Worm (Caenorhabditis elegans) whole organism, late embryonic: Measurements from ENCODE around the gene F19F10.14.
A peak's percentile ranks its signal among the peaks of the same experiment; 100 is the strongest.

Experiments
- F13H6.1 ChIP-seq: sonication (generic microtip); optimal IDR thresholded peaks from 2 replicates; lab custom pipeline; 2016; ENCODE audit warnings: missing genetic modification characterization, missing compliant biosample characterization
- K09A11.1 ChIP-seq: sonication (generic microtip); optimal IDR thresholded peaks from 2 replicates; lab custom pipeline; 2017; ENCODE audit warnings: antibody characterized with exemption, mild to moderate bottlenecking, missing genetic modification characterization, missing compliant biosample characterization; ENCODE audit not compliant: insufficient read depth
- Y22D7AL.16 ChIP-seq: sonication (generic microtip); optimal IDR thresholded peaks from 2 replicates; lab custom pipeline; 2016; ENCODE audit warnings: missing genetic modification characterization, missing compliant biosample characterization
- ama-1 ChIP-seq: fragments of 150-350 bp; optimal IDR thresholded peaks from 2 replicates; lab custom pipeline; 2014
- ceh-18 ChIP-seq: sonication (generic microtip); optimal IDR thresholded peaks from 2 replicates; lab custom pipeline; 2016; ENCODE audit warnings: missing genetic modification characterization, missing compliant biosample characterization
- ceh-19 ChIP-seq: fragments of 200-800 bp; sonication (Bioruptor generic); optimal IDR thresholded peaks from 2 replicates; lab custom pipeline; 2018; ENCODE audit warnings: mild to moderate bottlenecking, missing genetic modification characterization, missing compliant biosample characterization
- ceh-2 ChIP-seq: sonication (generic microtip); optimal IDR thresholded peaks from 2 replicates; lab custom pipeline; 2016; ENCODE audit warnings: missing genotype, missing genetic modification characterization, missing compliant biosample characterization
- ceh-22 ChIP-seq: sonication (generic microtip); optimal IDR thresholded peaks from 2 replicates; lab custom pipeline; 2017; ENCODE audit warnings: missing biosample characterization, missing genetic modification characterization
- ceh-24 ChIP-seq: sonication (generic microtip); optimal IDR thresholded peaks from 2 replicates; lab custom pipeline; 2016; ENCODE audit warnings: mild to moderate bottlenecking, missing genetic modification characterization, missing compliant biosample characterization
- ceh-45 ChIP-seq: fragments of 200-800 bp; sonication (Bioruptor generic); IDR thresholded peaks from 2 replicates; pipeline ENCODE4 v1.3.6; 2022; ENCODE audit warnings: missing genetic modification reagents, missing genetic modification characterization, missing compliant biosample characterization
- ceh-48 ChIP-seq: sonication (generic microtip); optimal IDR thresholded peaks from 2 replicates; lab custom pipeline; 2016; ENCODE audit warnings: missing genetic modification characterization, inconsistent platforms, missing compliant biosample characterization
- ceh-6 ChIP-seq: fragments of 200-800 bp; sonication (Bioruptor generic); optimal IDR thresholded peaks from 2 replicates; lab custom pipeline; 2018; ENCODE audit warnings: mild to moderate bottlenecking, missing genetic modification characterization, missing compliant biosample characterization
- che-1 ChIP-seq: sonication (generic microtip); optimal IDR thresholded peaks from 2 replicates; lab custom pipeline; 2016; ENCODE audit warnings: mild to moderate bottlenecking, missing genetic modification characterization, missing compliant biosample characterization
- dmd-4 ChIP-seq: sonication (generic microtip); optimal IDR thresholded peaks from 2 replicates; lab custom pipeline; 2016; ENCODE audit warnings: borderline replicate concordance, missing genetic modification characterization, missing compliant biosample characterization
- dve-1 ChIP-seq: sonication (generic microtip); optimal IDR thresholded peaks from 2 replicates; lab custom pipeline; 2017; ENCODE audit warnings: antibody characterized with exemption, mild to moderate bottlenecking, missing genetic modification characterization, missing compliant biosample characterization
- elt-2 ChIP-seq: sonication (generic microtip); optimal IDR thresholded peaks from 2 replicates; lab custom pipeline; 2016; ENCODE audit warnings: missing genetic modification reagents, missing genetic modification characterization, missing compliant biosample characterization
- elt-4 ChIP-seq: sonication (generic microtip); optimal IDR thresholded peaks from 2 replicates; lab custom pipeline; 2016; ENCODE audit warnings: missing genetic modification characterization, missing compliant biosample characterization
- fkh-10 ChIP-seq: fragments of 150-350 bp; optimal IDR thresholded peaks from 2 replicates; lab custom pipeline; 2014; ENCODE audit warnings: missing biosample characterization, missing genetic modification reagents, missing genetic modification characterization
- fkh-6 ChIP-seq: sonication (generic microtip); optimal IDR thresholded peaks from 2 replicates; lab custom pipeline; 2016; ENCODE audit warnings: missing genetic modification characterization, missing compliant biosample characterization
- hlh-30 ChIP-seq: sonication (generic microtip); optimal IDR thresholded peaks from 2 replicates; lab custom pipeline; 2017; ENCODE audit warnings: antibody characterized with exemption, missing genetic modification characterization, missing compliant biosample characterization; ENCODE audit not compliant: insufficient read depth
- hlh-8 ChIP-seq: sonication (generic microtip); optimal IDR thresholded peaks from 2 replicates; lab custom pipeline; 2016; ENCODE audit warnings: missing genotype, missing genetic modification characterization, missing compliant biosample characterization
- lim-6 ChIP-seq: sonication (generic microtip); optimal IDR thresholded peaks from 2 replicates; lab custom pipeline; 2016; ENCODE audit warnings: missing genetic modification characterization, missing compliant biosample characterization
- madf-2 ChIP-seq: sonication (generic microtip); optimal IDR thresholded peaks from 2 replicates; lab custom pipeline; 2017; ENCODE audit warnings: missing genetic modification characterization, missing compliant biosample characterization
- mec-3 ChIP-seq: sonication (generic microtip); optimal IDR thresholded peaks from 2 replicates; lab custom pipeline; 2016; ENCODE audit warnings: borderline replicate concordance, missing genetic modification characterization, missing compliant biosample characterization
- nfya-1 ChIP-seq: sonication (generic microtip); optimal IDR thresholded peaks from 2 replicates; lab custom pipeline; 2017; ENCODE audit warnings: missing genetic modification characterization, mild to moderate bottlenecking, missing compliant biosample characterization, antibody characterized with exemption, moderate library complexity
- nhr-232 ChIP-seq: sonication (generic microtip); optimal IDR thresholded peaks from 2 replicates; lab custom pipeline; 2016; ENCODE audit warnings: missing genetic modification characterization, missing compliant biosample characterization
- npax-4 ChIP-seq: sonication (generic microtip); optimal IDR thresholded peaks from 2 replicates; lab custom pipeline; 2016; ENCODE audit warnings: missing genetic modification characterization, missing compliant biosample characterization
- pha-2 ChIP-seq: sonication (generic microtip); optimal IDR thresholded peaks from 2 replicates; lab custom pipeline; 2017; ENCODE audit warnings: mild to moderate bottlenecking, missing genetic modification characterization, missing compliant biosample characterization
- pha-4 ChIP-seq: fragments of 150-350 bp; optimal IDR thresholded peaks from 2 replicates; lab custom pipeline; 2018; ENCODE audit warnings: missing biosample characterization, missing genetic modification reagents, missing genetic modification characterization
- pqm-1 ChIP-seq: sonication (generic microtip); optimal IDR thresholded peaks from 2 replicates; lab custom pipeline; 2016; ENCODE audit warnings: missing genetic modification characterization, missing compliant biosample characterization
- ref-2 ChIP-seq: sonication (generic microtip); optimal IDR thresholded peaks from 2 replicates; lab custom pipeline; 2016; ENCODE audit warnings: missing genetic modification characterization, missing compliant biosample characterization
- rnt-1 ChIP-seq: sonication (generic microtip); optimal IDR thresholded peaks from 2 replicates; lab custom pipeline; 2016; ENCODE audit warnings: missing genetic modification characterization, missing compliant biosample characterization
- sdc-2 ChIP-seq: sonication (generic microtip); optimal IDR thresholded peaks from 2 replicates; lab custom pipeline; 2016; ENCODE audit warnings: missing genotype, missing genetic modification characterization, missing compliant biosample characterization
- sox-2 ChIP-seq: fragments of 200-800 bp; sonication (Bioruptor generic); IDR thresholded peaks from 2 replicates; pipeline ENCODE4 v1.3.6; 2022; ENCODE audit warnings: missing genetic modification reagents, missing genetic modification characterization, missing compliant biosample characterization
- sox-4 ChIP-seq: sonication (generic microtip); optimal IDR thresholded peaks from 2 replicates; lab custom pipeline; 2017; ENCODE audit warnings: mild to moderate bottlenecking, missing genetic modification characterization, inconsistent platforms, missing compliant biosample characterization
- tbx-2 ChIP-seq: sonication (generic microtip); optimal IDR thresholded peaks from 2 replicates; lab custom pipeline; 2016; ENCODE audit warnings: missing genetic modification characterization, missing compliant biosample characterization
- unc-3 ChIP-seq, 2 experiments: fragments of 200-800 bp in 1 of 2; sonication (Bioruptor generic) in 1 of 2; sonication (generic microtip) in 1 of 2; conservative IDR thresholded peaks in 1 of 2; optimal IDR thresholded peaks in 1 of 2; 2 replicates each; pipeline versions ENCODE4 v1.3.6 to Lab custom; 2016 to 2022; ENCODE audit warnings: missing compliant biosample characterization in 2 of 2, missing genetic modification characterization in 2 of 2, missing genetic modification reagents in 1 of 2
- unc-86 ChIP-seq: sonication (generic microtip); optimal IDR thresholded peaks from 2 replicates; lab custom pipeline; 2016; ENCODE audit warnings: missing genetic modification characterization, missing compliant biosample characterization
- ztf-16 ChIP-seq: sonication (generic microtip); optimal IDR thresholded peaks from 2 replicates; lab custom pipeline; 2017; ENCODE audit warnings: missing genetic modification characterization, missing compliant biosample characterization

F19F10.14 gene

ce11 chrV:7548017-7548416 is 22.8 kb downstream of the F19F10.14 start:
- TF ChIP-seq ref-2 (tag; lab: Kevin White, UChicago) = no peak
- peak; percentile 72 for TF ChIP-seq elt-2 (tag; lab: Kevin White, UChicago)
- TF ChIP-seq hlh-30 (tag; lab: Kevin White, UChicago) = no peak
- TF ChIP-seq sox-2 (GFP tag; lab: Robert Waterston, UW) = no peak
- no peak for TF ChIP-seq dmd-4 (tag; lab: Kevin White, UChicago)

- TF ChIP-seq ceh-45 (GFP tag; lab: Robert Waterston, UW) = no peak
- TF ChIP-seq lim-6 (tag; lab: Kevin White, UChicago) = no peak
- TF ChIP-seq ceh-6 (GFP tag; lab: Kevin White, UChicago) = no peak
- TF ChIP-seq elt-4 = no peak
- no peak for TF ChIP-seq ceh-2 (tag; lab: Kevin White, UChicago)
- TF ChIP-seq sox-4 (tag; lab: Kevin White, UChicago) = no peak
- TF ChIP-seq nfya-1 = no peak
- no peak for TF ChIP-seq K09A11.1 (tag; lab: Kevin White, UChicago)
- no peak for TF ChIP-seq fkh-10
- no peak for TF ChIP-seq fkh-6 (tag; lab: Kevin White, UChicago)
- TF ChIP-seq nhr-232 = no peak
- no peak for TF ChIP-seq madf-2 (tag; lab: Kevin White, UChicago)
- TF ChIP-seq ceh-22 (tag; lab: Kevin White, UChicago) = no peak
Observed at ce11 chrV:7547479-7547878, 23.4 kb downstream of the F19F10.14 start, which contains the start of gene ftn-1. Gene ftn-1 (minus strand): TSS chrV:7547579.

ce11 chrV:7545187-7545586 is 25.7 kb downstream of the F19F10.14 start, which contains the start of the genes C54F6.19 and nhx-3:
Gene C54F6.19 (plus strand): TSS chrV:7545487.
Gene nhx-3 (minus strand): TSS chrV:7545523.
- TF ChIP-seq hlh-8 (tag; lab: Kevin White, UChicago) (no peak), tbx-2 (tag; lab: Kevin White, UChicago) (no peak)

DNA sequence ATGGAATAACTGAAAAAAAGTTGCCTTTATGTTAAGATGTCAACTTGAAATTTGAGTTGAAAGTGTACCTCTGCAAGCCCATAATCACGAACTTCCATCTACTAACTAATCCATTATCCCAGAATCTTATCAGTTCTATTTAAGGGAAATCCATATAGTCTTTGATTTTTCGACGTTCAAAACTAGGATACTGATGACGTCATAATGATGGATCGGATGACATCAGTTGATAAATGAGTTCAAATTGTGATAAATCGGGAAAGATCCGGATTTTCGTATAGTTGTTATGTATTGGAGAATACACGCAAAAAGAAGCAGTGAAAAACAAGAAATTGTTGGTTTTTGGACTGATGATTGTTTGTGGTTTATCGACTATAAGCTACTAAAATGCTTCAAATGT is 27.1 kb downstream of the F19F10.14 start:
- TF ChIP-seq ceh-18 (tag; lab: Kevin White, UChicago) (no peak), ceh-22 (tag; lab: Kevin White, UChicago) (no peak), ztf-16 (no peak), dve-1 (tag; lab: Kevin White, UChicago) (no peak), npax-4 (tag; lab: Kevin White, UChicago) (no peak), unc-86 (tag; lab: Kevin White, UChicago) (no peak), dmd-4 (tag; lab: Kevin White, UChicago) (no peak), ama-1 (lab: Kevin White, UChicago) (no peak), unc-3 (GFP tag; conservative IDR thresholded peaks at IDR 0.05; lab: Robert Waterston, UW) (no peak), unc-3 (tag; optimal IDR thresholded peaks at IDR 0.05; lab: Kevin White, UChicago) (no peak), lim-6 (tag; lab: Kevin White, UChicago) (no peak), pha-2 (tag; lab: Kevin White, UChicago) (no peak), tbx-2 (tag; lab: Kevin White, UChicago) (no peak), ceh-19 (GFP tag; lab: Kevin White, UChicago) (no peak), rnt-1 (no peak), che-1 (tag; lab: Kevin White, UChicago) (no peak), fkh-10 (no peak)

DNA sequence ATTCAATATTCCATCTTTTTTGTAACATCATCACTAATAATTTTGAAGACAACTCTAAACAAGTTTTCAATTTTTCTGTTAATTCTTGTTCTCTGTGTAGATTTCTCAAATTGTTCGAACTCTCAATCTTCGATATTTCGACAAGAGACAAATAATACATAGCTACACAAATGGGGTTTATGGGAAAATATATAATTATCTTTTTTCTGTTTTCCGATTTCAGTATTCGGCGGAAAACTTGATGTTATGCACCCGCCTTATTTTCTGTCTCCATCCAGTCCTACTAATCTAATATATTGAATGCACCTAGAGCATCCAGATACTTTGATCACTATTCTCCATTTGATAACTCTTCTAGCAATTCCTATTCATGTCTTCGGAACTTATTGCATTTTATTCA is 31.8 kb downstream of the F19F10.14 start, which contains the start of gene srh-268:
Gene srh-268, plus strand, starts transcription at position 301 of the 400 bp plus-strand sequence.
- TF ChIP-seq mec-3 (tag; lab: Kevin White, UChicago) (no peak), sdc-2 (no peak), ceh-48 (tag; lab: Kevin White, UChicago) (no peak), unc-3 (GFP tag; conservative IDR thresholded peaks at IDR 0.05; lab: Robert Waterston, UW) (no peak), unc-3 (tag; optimal IDR thresholded peaks at IDR 0.05; lab: Kevin White, UChicago) (no peak), Y22D7AL.16 (no peak), pha-4 (tag; lab: Kevin White, UChicago) (no peak), ceh-24 (tag; lab: Kevin White, UChicago) (no peak), hlh-8 (tag; lab: Kevin White, UChicago) (no peak), ceh-6 (GFP tag; lab: Kevin White, UChicago) (no peak), tbx-2 (tag; lab: Kevin White, UChicago) (no peak), pqm-1 (tag; lab: Kevin White, UChicago) (no peak), F13H6.1 (tag; lab: Kevin White, UChicago) (no peak)
